Fruit fly (Drosophila melanogaster) whole organism, prepupa: ENCODE measurements around the gene CG4497.

Source experiments
- CG10631 ChIP-seq: fragments of 200-800 bp; sonication (Bioruptor generic); optimal IDR thresholded peaks from 2 replicates; lab custom pipeline; 2016; ENCODE audit warnings: missing biosample characterization, missing genetic modification characterization
- CG15336 ChIP-seq: fragments of 200-800 bp; sonication (Bioruptor generic); IDR thresholded peaks from 2 replicates; pipeline ENCODE4 v1.3.6; 2022; ENCODE audit warnings: missing biosample characterization, missing genetic modification characterization
- CG1621 ChIP-seq: fragments of 200-800 bp; sonication (Bioruptor generic); optimal IDR thresholded peaks from 3 replicates; lab custom pipeline; 2018; ENCODE audit warnings: missing biosample characterization, mild to moderate bottlenecking, missing genetic modification characterization
- CG16779 ChIP-seq: fragments of 200-800 bp; sonication (Bioruptor generic); optimal IDR thresholded peaks from 3 replicates; lab custom pipeline; 2017; ENCODE audit warnings: missing biosample characterization, mild to moderate bottlenecking, missing genetic modification characterization
- CG4318 ChIP-seq: fragments of 200-800 bp; sonication (Bioruptor generic); optimal IDR thresholded peaks from 3 replicates; lab custom pipeline; 2017; ENCODE audit warnings: missing biosample characterization, mild to moderate bottlenecking, missing genetic modification characterization
- Eip78C ChIP-seq: fragments of 200-800 bp; sonication (Bioruptor generic); peaks from one replicate; lab custom pipeline; 2016; ENCODE audit warnings: missing biosample characterization, missing genetic modification characterization
- Lpt ChIP-seq: fragments of 200-800 bp; sonication (Bioruptor generic); optimal IDR thresholded peaks from 3 replicates; lab custom pipeline; 2016; ENCODE audit warnings: missing biosample characterization, missing genetic modification characterization
- ss ChIP-seq, 2 experiments: fragments of 200-800 bp; sonication (Bioruptor generic); optimal IDR thresholded peaks; 2 replicates in 1 of 2; 3 replicates in 1 of 2; lab custom pipeline; 2017 to 2018; ENCODE audit warnings: mild to moderate bottlenecking in 2 of 2, missing biosample characterization in 2 of 2, missing genetic modification characterization in 2 of 2, moderate library complexity in 1 of 2

dm6 chr2L:7240964-7241363 is 46.6 kb upstream of the CG4497 start:
- TF ChIP-seq CG1621 (tag; lab: Kevin White, UChicago) (no peak), ss (GFP tag; optimal IDR thresholded peaks at IDR 0.05; lab: Kevin White, UChicago) (no peak), Lpt (GFP tag; lab: Kevin White, UChicago) (no peak), CG15336 (GFP tag; lab: Robert Waterston, UW) (no peak), CG16779 (tag; lab: Kevin White, UChicago) (no peak), CG10631 (no peak), Eip78C (GFP tag; lab: Kevin White, UChicago) (peak; percentile 42), CG4318 (GFP tag; lab: Kevin White, UChicago) (no peak)
